Fruit fly (Drosophila melanogaster): Measurements from ENCODE around the gene CG32284.
A peak's percentile ranks its signal among the peaks of the same experiment; 100 is the strongest.

The CG32284 gene

dm6 chr3L:3164951-3165350, 21.5 kb upstream of the CG32284 start, which contains the start of gene CG32280 (continued):
- TF ChIP-seq CG42726 (GFP tag; IDR thresholded peaks at IDR 0.05; ENCODE audit: partially characterized antibody) (peak; percentile 76; the same call in 1 of the 2 replicates), CG3065 (GFP tag; optimal IDR thresholded peaks at IDR 0.05) (no peak), kni (GFP tag; optimal IDR thresholded peaks at IDR 0.05) (no peak), tup (GFP tag; optimal IDR thresholded peaks at IDR 0.05) (no peak), btn (GFP tag; optimal IDR thresholded peaks at IDR 0.05) (no peak), CG12155 (GFP tag; optimal IDR thresholded peaks at IDR 0.05) (peak; percentile 46), HLH54F (GFP tag; optimal IDR thresholded peaks at IDR 0.05) (peak; percentile 3), CG12391 (tag; optimal IDR thresholded peaks at IDR 0.05) (peak; percentile 23), nom (GFP tag; optimal IDR thresholded peaks at IDR 0.05) (no peak), nerfin-1 (tag; optimal IDR thresholded peaks at IDR 0.05) (peak; percentile 58), CG9727 (GFP tag; optimal IDR thresholded peaks at IDR 0.05) (no peak), Atf3 (GFP tag; optimal IDR thresholded peaks at IDR 0.05) (no peak), CG31388 (GFP tag; optimal IDR thresholded peaks at IDR 0.05) (no peak), mld (GFP tag; IDR thresholded peaks at IDR 0.05; ENCODE audit: partially characterized antibody) (peak; percentile 73; the same call in 1 of the 3 replicates), CG2712 (tag; optimal IDR thresholded peaks at IDR 0.05) (peak; percentile 49), CG11398 (GFP tag; optimal IDR thresholded peaks at IDR 0.05) (peak; percentile 13), lilli (GFP tag; optimal IDR thresholded peaks at IDR 0.05) (peak; percentile 48), CG2120 (GFP tag; optimal IDR thresholded peaks at IDR 0.05) (peak; percentile 51), Hmr (GFP tag; optimal IDR thresholded peaks at IDR 0.05) (no peak), cad (GFP tag; optimal IDR thresholded peaks at IDR 0.05) (no peak), Dip3 (GFP tag; optimal IDR thresholded peaks at IDR 0.05) (no peak), jumu (GFP tag; optimal IDR thresholded peaks at IDR 0.05) (peak; percentile 21), D19A (tag; optimal IDR thresholded peaks at IDR 0.05) (peak; percentile 17), hb (GFP tag; IDR thresholded peaks at IDR 0.05; ENCODE audit: partially characterized antibody) (peak; percentile 73), Lhr (GFP tag; optimal IDR thresholded peaks at IDR 0.05) (no peak), CG9932 (GFP tag; IDR thresholded peaks at IDR 0.05) (peak; percentile 63), Pdp1 (GFP tag; optimal IDR thresholded peaks at IDR 0.05) (peak in 1 of 2 experiments; percentile 49), ems (GFP tag; optimal IDR thresholded peaks at IDR 0.05) (peak; percentile 22), HHEX (GFP tag; optimal IDR thresholded peaks at IDR 0.05) (peak; percentile 47), grau (tag; optimal IDR thresholded peaks at IDR 0.05) (peak; percentile 30), Xbp1 (GFP tag; optimal IDR thresholded peaks at IDR 0.05) (peak; percentile 13), ind (GFP tag; optimal IDR thresholded peaks at IDR 0.05) (no peak), CG18262 (tag; optimal IDR thresholded peaks at IDR 0.05) (no peak), amos (GFP tag; IDR thresholded peaks at IDR 0.05; ENCODE audit: partially characterized antibody) (peak; percentile 91), CG10543 (GFP tag; optimal IDR thresholded peaks at IDR 0.05) (peak; percentile 10), Scr (GFP tag; IDR thresholded peaks at IDR 0.05; ENCODE audit: partially characterized antibody) (peak; percentile 84), ttk (GFP tag; IDR thresholded peaks at IDR 0.05) (0 out of 2 replicates have a peak, but pooled peaks have one; percentile 7), Adf1 (GFP tag; IDR thresholded peaks at IDR 0.05) (0 out of 2 replicates have a peak, but pooled peaks have one; percentile 12), CG4424 (GFP tag; optimal IDR thresholded peaks at IDR 0.05) (peak; percentile 6), CG34422 (GFP tag; IDR thresholded peaks at IDR 0.05) (no peak; the same call in 2 of the 3 replicates), CG34224 (GFP tag; IDR thresholded peaks at IDR 0.05; ENCODE audit: partially characterized antibody) (peak; percentile 90), CG9797 (GFP tag; optimal IDR thresholded peaks at IDR 0.05) (peak; percentile 77), Side (GFP tag; optimal IDR thresholded peaks at IDR 0.05) (no peak), PHDP (tag; optimal IDR thresholded peaks at IDR 0.05) (peak; percentile 4), rib (GFP tag; IDR thresholded peaks at IDR 0.05) (no peak), gfzf (GFP tag; optimal IDR thresholded peaks at IDR 0.05) (peak; percentile 86), CG6683 (GFP tag; optimal IDR thresholded peaks at IDR 0.05) (peak; percentile 10), bbx (GFP tag; IDR thresholded peaks at IDR 0.05; ENCODE audit: partially characterized antibody) (peak; percentile 91), CG12299 (tag; optimal IDR thresholded peaks at IDR 0.05) (no peak)

All from whole organism, embryonic.